Worm (Caenorhabditis elegans) whole organism, midembryonic: ENCODE results near the gene Y69H2.3.
A peak's percentile ranks its signal among the peaks of the same experiment; 100 is the strongest.

Experiments
- T22C8.4 ChIP-seq: fragments of 200-800 bp; sonication (Bioruptor generic); IDR thresholded peaks from 2 replicates; pipeline ENCODE4 v1.3.6; 2022; ENCODE audit warnings: missing genetic modification characterization, missing compliant biosample characterization
- cog-1 ChIP-seq: sonication (generic microtip); optimal IDR thresholded peaks from 2 replicates; lab custom pipeline; 2016; ENCODE audit warnings: missing genetic modification characterization, missing compliant biosample characterization
- flt-1 ChIP-seq: fragments of 200-800 bp; sonication (Bioruptor generic); IDR thresholded peaks from 2 replicates; pipeline ENCODE4 v1.3.6; 2022; ENCODE audit warnings: missing genetic modification characterization, missing compliant biosample characterization
- klf-2 ChIP-seq: fragments of 200-800 bp; sonication (Bioruptor generic); conservative IDR thresholded peaks from 2 replicates; pipeline ENCODE4 v1.3.6; 2022; ENCODE audit warnings: missing genetic modification reagents, missing genetic modification characterization, missing compliant biosample characterization
- med-1 ChIP-seq: sonication (generic microtip); optimal IDR thresholded peaks from 2 replicates; lab custom pipeline; 2017; ENCODE audit warnings: missing genetic modification characterization, mild to moderate bottlenecking, missing compliant biosample characterization, antibody characterized with exemption, missing genetic modification reagents; ENCODE audit not compliant: insufficient read depth
- ref-1 ChIP-seq: fragments of 200-800 bp; sonication (Bioruptor generic); conservative IDR thresholded peaks from 2 replicates; pipeline ENCODE4 v1.3.6; 2022; ENCODE audit warnings: missing genetic modification reagents, missing genetic modification characterization, missing compliant biosample characterization
- tab-1 ChIP-seq: fragments of 200-800 bp; sonication (Bioruptor generic); IDR thresholded peaks from 2 replicates; pipeline ENCODE4 v1.3.6; 2022; ENCODE audit warnings: missing genetic modification characterization, missing compliant biosample characterization
- ztf-23 ChIP-seq: fragments of 200-800 bp; sonication (Bioruptor generic); IDR thresholded peaks from 2 replicates; pipeline ENCODE4 v1.3.6; 2022; ENCODE audit warnings: missing genetic modification reagents, missing genetic modification characterization, missing compliant biosample characterization
- ztf-29 ChIP-seq: fragments of 200-800 bp; sonication (Bioruptor generic); IDR thresholded peaks from 2 replicates; pipeline ENCODE4 v1.3.6; 2022; ENCODE audit warnings: missing genetic modification reagents, missing genetic modification characterization, missing compliant biosample characterization

The Y69H2.3 gene

ce11 chrV:18664026-18664425 is at the start of gene Y69H2.3:
Gene Y69H2.3 (minus strand): TSS chrV:18664126.
- TF ChIP-seq flt-1 (GFP tag; lab: Robert Waterston, UW) (no peak), med-1 (no peak), ztf-23 (no peak), cog-1 (tag; lab: Kevin White, UChicago) (no peak)

DNA sequence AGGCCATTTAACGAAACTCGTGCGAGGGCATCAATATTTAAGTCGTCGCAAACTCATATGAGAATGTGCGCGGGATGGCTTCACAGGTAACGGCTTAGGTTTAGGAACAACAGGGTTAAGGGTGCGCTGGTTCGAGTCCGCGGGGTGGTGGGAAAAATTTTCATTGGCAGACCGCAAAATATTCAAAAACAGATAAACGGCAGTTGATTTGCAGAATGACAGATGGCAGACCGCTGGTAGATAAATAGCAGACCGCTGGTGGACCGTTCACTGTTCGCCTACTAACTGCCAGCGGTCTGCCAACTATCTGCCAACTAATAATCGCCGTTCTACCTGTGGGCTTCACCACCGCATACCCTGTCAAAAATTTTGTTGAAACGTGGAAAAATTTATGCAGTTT is 48.2 kb upstream of the Y69H2.3 start:
- TF ChIP-seq tab-1 (GFP tag; lab: Robert Waterston, UW) = peak; percentile 75
- TF ChIP-seq flt-1 (GFP tag; lab: Robert Waterston, UW) = no peak
- TF ChIP-seq klf-2 = no peak
- TF ChIP-seq ztf-23 = no peak
- TF ChIP-seq T22C8.4 (GFP tag; lab: Robert Waterston, UW) = peak; percentile 54
- no peak for TF ChIP-seq med-1
- TF ChIP-seq cog-1 (tag; lab: Kevin White, UChicago) = no peak
- TF ChIP-seq ref-1 (GFP tag; lab: Robert Waterston, UW) = peak; percentile 43

ce11 chrV:18711362-18711761 is 47.4 kb upstream of the Y69H2.3 start:
- TF ChIP-seq cog-1 (tag; lab: Kevin White, UChicago) = no peak
- no peak for TF ChIP-seq klf-2
- no peak for TF ChIP-seq tab-1 (GFP tag; lab: Robert Waterston, UW)
- TF ChIP-seq ztf-29 (GFP tag; lab: Robert Waterston, UW) = no peak
- no peak for TF ChIP-seq flt-1 (GFP tag; lab: Robert Waterston, UW)
- TF ChIP-seq ztf-23 = no peak
- TF ChIP-seq T22C8.4 (GFP tag; lab: Robert Waterston, UW) = no peak

ce11 chrV:18710045-18710490 is 46.1 kb upstream of the Y69H2.3 start:
- TF ChIP-seq cog-1 (tag; lab: Kevin White, UChicago) (peak; percentile 84), tab-1 (GFP tag; lab: Robert Waterston, UW) (peak; percentile 71; the same call in 1 of the 2 replicates), ref-1 (GFP tag; lab: Robert Waterston, UW) (no peak)

ce11 chrV:18709203-18709860 is 45.4 kb upstream of the Y69H2.3 start, which contains the start of gene Y17D7C.6:
Gene Y17D7C.6 (plus strand): TSS chrV:18709810.
- TF ChIP-seq T22C8.4 (GFP tag; lab: Robert Waterston, UW) (no peak; the same call in 1 of the 2 replicates), ztf-23 (no peak), tab-1 (GFP tag; lab: Robert Waterston, UW) (no peak), cog-1 (tag; lab: Kevin White, UChicago) (no peak), flt-1 (GFP tag; lab: Robert Waterston, UW) (no peak)

DNA sequence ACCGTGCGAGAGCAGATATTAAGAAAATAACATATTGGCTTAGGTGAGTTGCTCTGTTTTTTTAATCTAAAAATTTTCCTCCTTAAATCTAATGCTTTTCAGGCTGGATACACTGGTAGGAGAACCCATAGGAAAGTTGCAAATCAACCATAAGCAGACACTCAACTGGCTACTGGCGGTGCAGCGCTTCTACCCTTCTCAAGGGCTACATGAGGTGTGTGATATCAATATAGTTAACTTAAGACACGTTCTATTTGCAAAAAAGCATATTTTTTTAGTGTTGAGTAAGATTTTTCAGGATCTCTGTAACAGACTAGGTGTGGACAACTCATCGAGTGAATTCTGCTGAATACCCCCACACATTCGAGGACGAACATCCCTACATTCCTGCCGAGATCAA is 44.1 kb upstream of the Y69H2.3 start:
- TF ChIP-seq ref-1 (GFP tag; lab: Robert Waterston, UW) (no peak), T22C8.4 (GFP tag; lab: Robert Waterston, UW) (no peak), ztf-29 (GFP tag; lab: Robert Waterston, UW) (no peak), cog-1 (tag; lab: Kevin White, UChicago) (no peak), klf-2 (no peak), tab-1 (GFP tag; lab: Robert Waterston, UW) (no peak), flt-1 (GFP tag; lab: Robert Waterston, UW) (no peak), ztf-23 (no peak), med-1 (no peak)

DNA sequence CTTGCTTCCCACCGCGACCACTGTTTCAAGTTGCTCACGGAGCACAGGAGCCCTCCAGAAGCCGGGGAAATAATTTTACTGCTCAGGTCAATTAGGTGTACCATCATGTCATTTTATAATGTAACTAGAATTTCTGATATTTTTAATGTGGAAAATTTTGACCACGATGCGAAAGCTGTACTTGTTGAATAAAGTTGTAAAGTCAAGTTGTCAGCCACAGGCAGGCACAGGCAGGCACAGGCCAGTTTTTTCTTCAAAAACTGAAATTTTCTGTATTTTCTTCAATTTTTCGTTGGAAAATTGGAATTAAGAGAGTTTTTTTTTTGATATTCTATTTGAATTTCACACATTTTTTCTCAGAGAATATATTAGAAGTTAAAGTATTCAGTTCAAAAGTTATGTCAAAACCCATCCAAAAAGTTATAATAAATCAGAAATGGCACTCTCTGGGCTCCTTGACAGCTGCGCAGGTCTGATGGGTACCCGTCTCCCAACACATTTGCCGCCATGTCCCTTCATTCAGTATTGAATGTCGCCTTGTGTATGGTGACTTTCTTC is 42.2 kb upstream of the Y69H2.3 start, which contains the start of gene Y17D7C.1:
TSS of gene Y17D7C.1 (plus strand) at position 508 of the 558 bp plus-strand sequence.
- TF ChIP-seq ztf-23 (no peak), tab-1 (GFP tag; lab: Robert Waterston, UW) (no peak), cog-1 (tag; lab: Kevin White, UChicago) (no peak), flt-1 (GFP tag; lab: Robert Waterston, UW) (no peak), ztf-29 (GFP tag; lab: Robert Waterston, UW) (no peak), klf-2 (no peak), med-1 (no peak), ref-1 (GFP tag; lab: Robert Waterston, UW) (no peak; the same call in 1 of the 2 replicates), T22C8.4 (GFP tag; lab: Robert Waterston, UW) (no peak)

DNA sequence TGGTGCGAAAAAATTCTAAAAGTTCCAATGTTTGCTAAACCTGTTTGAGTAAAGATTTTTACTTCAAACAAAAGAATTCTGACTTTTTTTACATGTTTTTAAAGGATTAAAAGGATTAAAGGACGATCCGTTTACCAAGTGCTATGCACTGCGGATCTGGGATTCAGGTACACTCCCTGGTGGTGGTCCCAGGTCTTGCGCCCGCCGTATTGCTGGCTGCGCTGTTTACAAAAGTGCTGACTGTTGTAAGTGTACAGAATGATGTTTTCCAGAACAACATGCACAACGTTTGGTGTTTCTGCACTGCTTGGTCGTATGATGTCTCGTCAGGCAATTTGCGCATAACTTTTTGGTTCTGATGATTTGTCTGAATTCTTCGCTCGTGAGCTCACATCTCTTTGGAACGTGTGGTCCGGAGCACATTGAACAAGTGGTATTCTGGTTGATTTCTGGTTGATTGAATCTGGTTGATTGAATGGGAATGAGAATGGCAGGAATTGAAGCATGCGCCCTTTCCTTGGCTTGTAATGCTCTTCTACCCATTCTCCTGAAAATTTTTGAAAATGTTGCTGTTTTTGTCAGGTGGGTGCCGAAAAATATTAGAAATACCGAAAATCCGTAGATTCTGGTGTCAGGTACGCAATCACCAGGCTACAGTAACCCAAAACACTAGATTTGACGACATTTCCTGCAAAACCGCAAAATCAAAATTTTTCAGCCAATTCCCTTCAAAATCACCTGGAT is 41.6 kb upstream of the Y69H2.3 start:
- TF ChIP-seq med-1 (no peak), cog-1 (tag; lab: Kevin White, UChicago) (no peak), T22C8.4 (GFP tag; lab: Robert Waterston, UW) (peak; percentile 49; the same call in 1 of the 2 replicates), ztf-29 (GFP tag; lab: Robert Waterston, UW) (no peak), klf-2 (no peak), ztf-23 (no peak), tab-1 (GFP tag; lab: Robert Waterston, UW) (peak; percentile 57; the same call in 1 of the 2 replicates), flt-1 (GFP tag; lab: Robert Waterston, UW) (no peak), ref-1 (GFP tag; lab: Robert Waterston, UW) (no peak; the same call in none of the 2 replicates)

ce11 chrV:18701306-18701705 is 37.4 kb upstream of the Y69H2.3 start, which contains the start of gene Y69H2.9:
Gene Y69H2.9 (plus strand): TSS chrV:18701538.
- TF ChIP-seq tab-1 (GFP tag; lab: Robert Waterston, UW) = no peak
- TF ChIP-seq flt-1 (GFP tag; lab: Robert Waterston, UW) = no peak
- TF ChIP-seq cog-1 (tag; lab: Kevin White, UChicago) = no peak
- TF ChIP-seq ztf-29 (GFP tag; lab: Robert Waterston, UW) = no peak
- no peak for TF ChIP-seq klf-2
- TF ChIP-seq T22C8.4 (GFP tag; lab: Robert Waterston, UW) = no peak
